Worm (Caenorhabditis elegans) whole organism, dauer: ENCODE data around the gene czw-1.

ENCODE experiments used
- unc-62 ChIP-seq: sonication (generic microtip); optimal IDR thresholded peaks from 2 replicates; lab custom pipeline; 2017; ENCODE audit warnings: missing biosample characterization, missing genetic modification reagents, missing genetic modification characterization

czw-1 gene

DNA sequence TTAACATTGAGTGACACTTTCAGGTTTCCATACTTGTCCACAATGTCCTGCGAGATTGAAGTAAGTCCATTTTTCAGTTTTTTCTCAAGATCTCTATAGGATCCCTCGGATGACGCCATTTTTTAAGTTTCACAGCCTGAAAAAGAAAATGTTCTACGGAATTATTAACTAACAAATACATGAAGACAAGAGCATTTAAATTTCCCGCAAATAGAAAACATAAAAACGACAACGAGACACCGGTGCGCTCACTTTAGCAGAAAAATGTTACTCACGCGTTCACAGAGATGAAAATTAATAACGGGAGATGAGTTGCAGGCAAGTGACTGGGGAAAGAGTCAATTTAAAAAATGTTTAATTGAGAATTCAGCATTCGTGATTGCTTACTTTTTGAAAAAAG is at the start of gene czw-1:
czw-1 (minus strand) TSS at position 369 of the 400 bp plus-strand sequence.
- TF ChIP-seq unc-62 (GFP tag; lab: Kevin White, UChicago) = no peak

- no peak for TF ChIP-seq unc-62 (GFP tag; lab: Kevin White, UChicago)
Observed at ce11 chrIV:7994715-7995114, 48.1 kb upstream of the czw-1 start.

DNA sequence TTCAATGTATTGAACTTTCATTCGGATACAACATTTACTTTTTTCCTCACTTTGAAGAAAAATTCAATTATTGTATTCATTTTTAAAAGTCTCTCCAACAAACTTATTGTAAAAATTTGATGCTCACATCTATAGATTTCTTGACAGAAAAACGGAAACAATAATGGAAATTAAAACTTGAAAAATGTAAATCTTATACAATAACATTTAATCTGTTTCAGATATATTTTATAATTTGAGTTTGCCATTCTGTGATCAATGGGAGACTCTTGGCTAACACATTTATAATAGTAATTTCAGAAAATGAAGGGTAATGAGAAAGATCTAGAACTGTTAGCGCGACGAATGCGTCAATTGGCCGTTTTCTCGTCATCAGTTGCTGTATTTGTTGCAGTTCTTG is 41.8 kb upstream of the czw-1 start, which contains the start of gene col-115:
col-115 (plus strand) TSS at position 301 of the 400 bp plus-strand sequence.
- no peak for TF ChIP-seq unc-62 (GFP tag; lab: Kevin White, UChicago)

DNA sequence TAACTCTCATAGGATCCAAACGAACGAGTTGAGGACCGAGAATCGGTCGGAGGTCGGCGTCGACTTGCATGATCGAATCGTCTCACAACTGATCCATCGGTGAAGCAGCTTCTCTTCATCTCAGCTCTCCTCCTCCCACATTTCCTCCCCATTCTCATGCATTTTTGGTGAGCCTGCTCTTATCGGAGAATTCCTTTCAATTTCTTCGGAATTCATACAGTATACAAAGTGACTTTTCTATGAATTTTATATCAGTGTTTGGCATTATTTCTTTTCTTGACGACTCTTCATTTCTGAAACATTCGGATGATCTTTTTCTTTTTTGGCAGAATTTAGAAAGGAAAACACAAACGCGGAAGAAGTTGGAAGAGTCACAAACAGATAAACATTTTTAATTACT is 40.5 kb upstream of the czw-1 start, which contains the start of gene mec-17:
mec-17 (minus strand) TSS at position 101 of the 400 bp plus-strand sequence.
- TF ChIP-seq unc-62 (GFP tag; lab: Kevin White, UChicago) = no peak

DNA sequence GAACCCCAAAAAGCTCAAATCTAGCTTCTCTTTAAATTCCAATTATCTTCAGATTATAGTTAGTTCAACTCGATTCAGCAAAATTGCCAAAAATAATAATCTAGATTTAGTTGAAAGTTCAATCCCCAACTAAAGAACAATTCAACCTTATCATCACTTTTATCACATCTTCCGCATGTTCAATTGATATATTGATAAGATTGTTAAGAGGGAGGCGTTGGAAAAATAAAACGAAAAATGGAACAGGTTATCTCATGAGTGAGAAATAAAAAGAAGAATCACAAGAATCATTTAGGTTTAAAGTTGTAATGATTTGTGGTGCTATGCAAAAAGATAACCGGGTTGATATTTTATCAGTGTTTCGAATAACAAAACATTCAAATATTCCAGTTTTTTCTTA is 39.1 kb upstream of the czw-1 start:
- TF ChIP-seq unc-62 (GFP tag; lab: Kevin White, UChicago) = no peak

DNA sequence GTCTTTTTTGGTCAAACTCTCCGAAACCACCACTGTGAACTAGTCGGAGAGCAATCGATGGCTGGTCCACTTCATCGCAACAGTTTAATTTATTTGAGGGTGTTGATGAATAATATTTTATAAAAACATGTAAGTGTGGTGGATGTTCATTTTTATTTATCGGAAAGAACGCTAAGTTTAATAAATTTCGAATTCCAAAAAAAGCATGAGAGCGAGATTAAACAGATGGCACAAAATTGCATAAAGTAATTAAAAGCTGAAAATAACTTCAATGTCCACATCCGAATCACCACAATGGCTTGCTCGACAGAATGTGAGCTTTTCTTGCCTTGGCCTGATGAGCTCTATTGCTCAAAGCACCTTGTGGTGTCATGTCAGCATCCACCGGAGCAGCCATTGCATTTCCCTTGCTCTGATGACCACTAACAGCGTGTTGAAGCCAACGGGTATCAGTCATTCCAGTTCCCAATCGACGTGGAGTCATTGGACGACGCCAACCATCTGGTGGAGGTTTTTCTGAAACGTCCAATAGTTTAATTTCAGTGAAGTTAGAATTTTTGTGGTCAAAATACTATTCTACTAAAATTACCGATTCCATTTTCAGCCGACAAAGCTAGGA is 37.2 kb upstream of the czw-1 start:
- no peak for TF ChIP-seq unc-62 (GFP tag; lab: Kevin White, UChicago)

DNA sequence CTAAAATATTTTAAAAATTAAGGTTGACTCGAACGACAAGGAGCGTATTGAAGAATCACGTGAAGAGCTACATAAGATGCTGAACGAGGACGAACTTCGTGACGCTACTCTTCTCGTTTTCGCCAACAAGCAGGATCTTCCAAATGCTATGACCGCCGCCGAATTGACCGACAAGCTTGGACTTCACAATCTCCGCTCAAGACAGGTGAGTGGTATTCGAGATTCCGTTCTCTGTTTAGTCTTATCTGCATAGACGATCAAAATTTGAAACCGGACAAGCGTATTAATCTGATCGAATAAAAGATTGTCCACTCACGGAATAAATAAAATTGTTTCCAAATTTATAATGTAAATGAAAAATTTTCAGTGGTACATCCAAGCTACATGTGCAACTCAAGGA is 36.4 kb upstream of the czw-1 start:
- no peak for TF ChIP-seq unc-62 (GFP tag; lab: Kevin White, UChicago)

DNA sequence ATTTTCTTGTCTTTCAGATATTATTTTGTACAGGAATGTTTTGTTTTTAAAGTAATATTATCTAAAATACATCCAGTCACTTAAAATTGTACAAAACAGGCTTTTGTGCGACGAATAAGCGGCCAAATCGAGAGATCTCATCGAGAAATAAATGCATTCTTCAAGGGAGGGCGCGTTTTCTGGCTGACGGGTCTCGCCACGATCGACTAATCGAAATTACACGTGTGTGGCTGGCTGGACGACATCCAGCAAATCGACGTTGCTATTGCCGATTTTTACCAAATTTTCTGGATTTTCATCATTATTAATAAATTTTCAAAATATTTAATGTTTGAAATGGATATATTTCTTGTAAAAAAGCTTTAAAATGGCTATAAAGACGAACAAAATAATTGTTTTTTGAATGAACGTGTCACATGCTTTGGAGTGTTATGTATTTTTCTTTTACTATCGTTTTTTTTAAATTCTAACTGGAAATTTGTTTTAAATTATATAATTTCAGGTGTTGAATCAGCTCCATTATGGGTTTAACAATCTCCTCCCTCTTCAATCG is 35.5 kb upstream of the czw-1 start, which contains the start of gene arf-5:
arf-5 (plus strand) TSS at position 503 of the 553 bp plus-strand sequence.
- no peak for TF ChIP-seq unc-62 (GFP tag; lab: Kevin White, UChicago)

- no peak for TF ChIP-seq unc-62 (GFP tag; lab: Kevin White, UChicago)
Observed at ce11 chrIV:7979588-7979987, 33.0 kb upstream of the czw-1 start, which contains the start of gene unc-24. Gene unc-24, plus strand, starts transcription at chrIV:7979870.

DNA sequence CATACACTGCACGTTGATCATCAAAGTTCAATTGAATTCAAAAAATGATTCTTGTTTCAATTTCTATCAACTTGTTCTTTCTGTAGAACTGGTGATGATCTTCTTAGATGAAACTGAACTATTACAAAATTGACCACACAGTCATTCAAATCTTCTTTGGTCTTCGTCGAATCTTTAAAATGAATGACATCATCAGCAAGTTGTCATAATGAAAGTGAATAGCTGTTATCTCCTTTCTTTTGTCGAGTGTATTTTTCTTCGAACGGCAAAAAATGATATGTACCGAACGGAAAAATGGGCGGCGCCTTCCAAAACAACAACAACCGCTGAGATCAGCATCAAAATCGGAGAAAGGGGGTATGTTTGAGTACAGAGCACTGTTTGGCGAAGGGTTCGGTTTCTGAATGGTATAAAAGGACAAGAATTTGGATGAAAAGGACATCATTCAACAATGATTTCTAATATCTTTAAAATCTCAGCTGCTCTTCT is 30.9 kb upstream of the czw-1 start, which contains the start of gene ora-1:
ora-1 (plus strand) TSS at position 439 of the 489 bp plus-strand sequence.
- TF ChIP-seq unc-62 (GFP tag; lab: Kevin White, UChicago) = no peak

DNA sequence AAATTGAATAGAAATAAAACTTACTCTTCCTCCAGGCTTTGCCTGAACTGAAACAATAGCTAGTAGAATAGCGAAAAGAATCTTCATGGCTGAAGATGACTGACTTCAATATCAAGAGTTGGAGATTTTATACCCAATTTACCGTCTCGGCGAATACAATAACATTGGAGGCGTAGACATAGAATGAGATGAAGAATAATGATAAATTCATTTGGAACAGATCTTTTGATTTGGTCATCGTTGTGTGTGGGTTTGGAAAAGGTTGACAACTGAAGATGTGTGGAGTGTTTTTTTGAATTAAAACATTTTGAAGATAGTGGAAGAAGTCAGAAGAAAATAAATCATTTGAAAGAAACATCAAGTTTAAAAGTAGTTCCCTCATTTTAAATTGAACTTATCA is 29.6 kb upstream of the czw-1 start, which contains the start of gene F57H12.6:
F57H12.6 (minus strand) TSS at position 101 of the 400 bp plus-strand sequence.
- TF ChIP-seq unc-62 (GFP tag; lab: Kevin White, UChicago) = no peak

DNA sequence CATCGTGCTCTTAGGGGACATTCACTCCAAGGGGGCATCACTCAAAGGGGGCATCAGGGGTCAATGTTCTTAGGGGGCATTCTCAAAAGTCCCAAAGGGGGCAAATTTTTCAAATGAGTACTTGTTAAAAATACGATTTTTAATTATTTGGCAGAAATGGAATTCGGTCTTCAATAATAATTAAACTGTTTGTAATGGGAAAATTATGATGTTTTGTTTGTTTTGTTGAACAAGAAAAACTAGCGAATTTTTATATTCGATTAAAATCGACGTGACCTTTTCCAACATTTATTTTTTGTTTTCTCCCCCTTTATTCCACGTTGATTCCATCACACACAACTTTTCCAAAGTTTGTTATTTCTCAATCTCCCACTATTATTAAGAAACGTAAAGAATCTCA is 20.4 kb upstream of the czw-1 start, which contains the start of gene F57H12.5:
F57H12.5 (plus strand) TSS at position 301 of the 400 bp plus-strand sequence.
- TF ChIP-seq unc-62 (GFP tag; lab: Kevin White, UChicago) = no peak

DNA sequence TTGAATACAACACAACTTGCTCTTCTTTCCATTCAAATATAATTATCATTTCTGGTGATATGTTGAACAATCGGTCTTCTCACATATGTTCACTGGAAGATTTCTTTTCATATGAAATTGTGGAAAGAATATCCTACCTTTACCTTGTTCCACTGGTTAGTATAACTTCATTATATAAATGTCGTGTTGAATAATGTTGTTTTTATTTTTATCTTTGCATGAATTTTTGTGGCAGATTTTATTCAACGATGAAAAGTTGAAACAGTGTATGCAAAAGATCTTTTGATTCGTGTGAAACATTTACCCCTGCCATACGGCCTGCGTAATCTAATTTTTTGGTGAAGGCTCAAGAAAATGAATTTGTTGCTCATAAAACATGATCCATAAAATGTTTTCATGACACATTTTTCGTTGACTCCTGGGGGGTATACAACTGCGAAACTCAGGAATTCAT is 15.3 kb upstream of the czw-1 start:
- no peak for TF ChIP-seq unc-62 (GFP tag; lab: Kevin White, UChicago)

DNA sequence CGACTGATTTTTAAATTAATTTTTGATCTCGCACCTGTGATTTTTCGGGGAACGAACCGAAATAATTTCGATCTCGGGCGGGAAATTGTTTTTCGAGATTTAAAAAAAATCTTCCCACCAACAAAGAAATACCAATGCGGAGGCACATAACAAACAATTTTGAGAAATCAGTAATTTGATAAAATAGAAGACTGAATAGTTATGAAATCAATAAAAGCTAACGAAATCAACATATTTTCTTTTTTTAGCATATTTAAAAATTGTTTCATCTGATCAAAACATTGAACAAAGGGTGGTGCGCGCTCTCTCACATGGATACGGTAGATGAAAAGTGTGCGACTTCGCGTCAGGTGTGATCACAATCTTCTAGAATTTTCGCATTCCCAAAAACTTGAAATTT is 11.5 kb upstream of the czw-1 start:
- TF ChIP-seq unc-62 (GFP tag; lab: Kevin White, UChicago) = no peak

ce11 chrIV:7957504-7957903 is 10.9 kb upstream of the czw-1 start, which contains the start of gene frpr-10:
Gene frpr-10, plus strand, starts transcription at chrIV:7957804.
- no peak for TF ChIP-seq unc-62 (GFP tag; lab: Kevin White, UChicago)

DNA sequence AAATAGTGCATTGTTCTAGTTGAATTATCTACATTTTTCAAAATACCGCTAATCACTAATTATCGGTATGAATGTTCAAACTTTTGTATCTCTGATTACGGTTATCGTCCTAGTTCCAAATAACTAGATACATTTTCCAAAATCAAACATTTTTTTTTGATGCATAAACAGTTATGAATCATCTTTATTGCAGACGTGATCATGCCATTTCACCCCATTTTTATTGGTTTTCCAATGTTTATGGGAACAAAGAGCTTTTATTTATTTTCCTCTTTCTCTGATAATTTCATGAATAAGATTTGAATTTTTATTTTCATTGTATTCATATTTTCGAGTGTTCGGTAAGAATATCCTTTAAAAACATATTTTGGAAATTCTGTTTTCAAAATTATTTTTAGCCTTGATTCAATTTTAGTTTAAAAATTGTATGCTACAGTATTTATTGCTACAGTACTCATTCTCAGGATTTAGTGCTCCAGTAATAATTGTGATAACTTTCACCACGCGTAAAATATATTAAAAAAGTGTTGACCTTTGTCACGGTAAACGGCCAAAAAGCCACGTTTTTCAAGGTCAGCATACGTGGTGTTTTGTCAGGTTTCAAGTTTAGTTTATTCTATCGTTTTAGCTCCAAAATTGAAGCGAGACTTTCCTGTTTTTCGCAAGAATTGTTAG is 10.2 kb upstream of the czw-1 start, which contains the start of gene csr-1:
csr-1 (plus strand) TSS at position 625 of the 675 bp plus-strand sequence.
- no peak for TF ChIP-seq unc-62 (GFP tag; lab: Kevin White, UChicago)
